Worm (Caenorhabditis elegans) whole organism, L1 larva: ENCODE data around the gene taf-3.
A peak's percentile ranks its signal among the peaks of the same experiment; 100 is the strongest.

Experiments
- C04F5.9 ChIP-seq: sonication (generic microtip); optimal IDR thresholded peaks from 2 replicates; lab custom pipeline; 2016; ENCODE audit warnings: missing genetic modification characterization, missing compliant biosample characterization
- C16A3.4 ChIP-seq: fragments of 150-350 bp; optimal IDR thresholded peaks from 2 replicates; lab custom pipeline; 2014; ENCODE audit warnings: missing biosample characterization, missing genetic modification characterization
- F16B12.6 ChIP-seq: fragments of 150-350 bp; optimal IDR thresholded peaks from 2 replicates; lab custom pipeline; 2014; ENCODE audit warnings: missing biosample characterization, missing genetic modification characterization
- Y116A8C.19 ChIP-seq: sonication (generic microtip); optimal IDR thresholded peaks from 2 replicates; lab custom pipeline; 2016; ENCODE audit warnings: missing compliant biosample characterization, missing genetic modification characterization, borderline replicate concordance
- aly-2 ChIP-seq: fragments of 150-350 bp; optimal IDR thresholded peaks from 2 replicates; lab custom pipeline; 2014; ENCODE audit warnings: missing biosample characterization, missing genetic modification characterization
- ceh-82 ChIP-seq, 3 experiments: fragments of 150-350 bp in 1 of 3; sonication (generic microtip) in 2 of 3; optimal IDR thresholded peaks; 2 replicates each; lab custom pipeline; 2014 to 2017; ENCODE audit warnings: missing biosample characterization in 3 of 3, missing genetic modification characterization in 3 of 3
- ces-1 ChIP-seq: fragments of 150-350 bp; optimal IDR thresholded peaks from 2 replicates; lab custom pipeline; 2014; ENCODE audit warnings: missing biosample characterization, missing genetic modification reagents, missing genetic modification characterization
- dpl-1 ChIP-seq, 3 experiments: fragments of 150-350 bp in 2 of 3; sonication (generic microtip) in 1 of 3; optimal IDR thresholded peaks; 2 replicates each; lab custom pipeline; 2014 to 2017; ENCODE audit warnings: missing biosample characterization in 3 of 3, missing genetic modification characterization in 3 of 3, missing genetic modification reagents in 3 of 3
- dsc-1 ChIP-seq: sonication (generic microtip); optimal IDR thresholded peaks from 2 replicates; lab custom pipeline; 2016; ENCODE audit warnings: mild to moderate bottlenecking, missing genetic modification characterization, missing compliant biosample characterization
- efl-1 ChIP-seq, 4 experiments: fragments of 150-350 bp; optimal IDR thresholded peaks in 3 of 4; peaks in 1 of 4; 1 replicate in 1 of 4; 2 replicates in 3 of 4; lab custom pipeline; 2014; ENCODE audit warnings: missing biosample characterization in 2 of 4, missing genetic modification characterization in 2 of 4, missing genetic modification reagents in 2 of 4
- efl-3 ChIP-seq: fragments of 200-800 bp; sonication (Bioruptor generic); optimal IDR thresholded peaks from 2 replicates; lab custom pipeline; 2018; ENCODE audit warnings: mild to moderate bottlenecking, missing genetic modification characterization, missing compliant biosample characterization
- elt-2 ChIP-seq: sonication (generic microtip); optimal IDR thresholded peaks from 2 replicates; lab custom pipeline; 2016; ENCODE audit warnings: missing genetic modification characterization, mild to moderate bottlenecking, inconsistent platforms, missing compliant biosample characterization, missing genetic modification reagents
- elt-3 ChIP-seq, 6 experiments: fragments of 150-350 bp in 1 of 6; sonication (generic microtip); optimal IDR thresholded peaks; 2 replicates each; lab custom pipeline; 2017 to 2018; ENCODE audit warnings: missing biosample characterization in 6 of 6, missing genetic modification characterization in 6 of 6, inconsistent platforms in 1 of 6
- fkh-10 ChIP-seq: sonication (generic microtip); optimal IDR thresholded peaks from 2 replicates; lab custom pipeline; 2017; ENCODE audit warnings: missing biosample characterization, missing genetic modification reagents, missing genetic modification characterization
- fkh-8 ChIP-seq: sonication (generic microtip); optimal IDR thresholded peaks from 2 replicates; lab custom pipeline; 2016; ENCODE audit warnings: mild to moderate bottlenecking, missing genetic modification characterization, missing compliant biosample characterization
- fos-1 ChIP-seq: fragments of 150-350 bp; optimal IDR thresholded peaks from 2 replicates; lab custom pipeline; 2014; ENCODE audit warnings: missing biosample characterization, missing genetic modification characterization
- grh-1 ChIP-seq: fragments of 200-800 bp; sonication (Bioruptor generic); IDR thresholded peaks from 2 replicates; pipeline ENCODE4 v1.3.6; 2022; ENCODE audit warnings: missing genetic modification reagents, missing genetic modification characterization, missing compliant biosample characterization
- hpl-2 ChIP-seq: fragments of 150-350 bp; optimal IDR thresholded peaks from 2 replicates; lab custom pipeline; 2014; ENCODE audit warnings: missing biosample characterization, missing genetic modification reagents, missing genetic modification characterization
- irx-1 ChIP-seq: sonication (generic microtip); optimal IDR thresholded peaks from 2 replicates; lab custom pipeline; 2016; ENCODE audit warnings: missing genetic modification characterization, missing compliant biosample characterization
- lin-13 ChIP-seq: fragments of 150-350 bp; optimal IDR thresholded peaks from 2 replicates; lab custom pipeline; 2014; ENCODE audit warnings: missing biosample characterization, missing genetic modification reagents, missing genetic modification characterization
- lin-14 ChIP-seq: fragments of 200-800 bp; sonication (Bioruptor generic); optimal IDR thresholded peaks from 2 replicates; lab custom pipeline; 2018; ENCODE audit warnings: mild to moderate bottlenecking, missing genetic modification characterization, moderate library complexity, missing compliant biosample characterization
- lin-15B ChIP-seq: fragments of 150-350 bp; sonication (generic microtip); optimal IDR thresholded peaks from 3 replicates; lab custom pipeline; 2014; ENCODE audit warnings: missing biosample characterization, missing genetic modification characterization
- lin-35 ChIP-seq, 2 experiments: fragments of 150-350 bp; optimal IDR thresholded peaks; 2 replicates each; lab custom pipeline; 2014; ENCODE audit warnings: missing biosample characterization in 2 of 2, missing genetic modification characterization in 2 of 2, missing genetic modification reagents in 2 of 2
- lir-3 ChIP-seq: sonication (generic microtip); optimal IDR thresholded peaks from 2 replicates; lab custom pipeline; 2016; ENCODE audit warnings: mild to moderate bottlenecking, missing genetic modification characterization, moderate library complexity, missing compliant biosample characterization; ENCODE audit not compliant: poor library complexity
- lsy-2 ChIP-seq, 2 experiments: fragments of 150-350 bp; optimal IDR thresholded peaks; 2 replicates each; lab custom pipeline; 2014; ENCODE audit warnings: missing biosample characterization in 2 of 2, missing genetic modification characterization in 2 of 2
- mab-9 ChIP-seq: fragments of 200-800 bp; sonication (Bioruptor generic); IDR thresholded peaks from 2 replicates; pipeline ENCODE4 v1.3.6; 2022; ENCODE audit warnings: missing genetic modification reagents, missing genetic modification characterization, missing compliant biosample characterization
- mdl-1 ChIP-seq, 2 experiments: fragments of 150-350 bp; optimal IDR thresholded peaks; 2 replicates each; lab custom pipeline; 2014 to 2017; ENCODE audit warnings: missing biosample characterization in 2 of 2, missing genetic modification characterization in 2 of 2, inconsistent platforms in 1 of 2
- mep-1 ChIP-seq: fragments of 150-350 bp; optimal IDR thresholded peaks from 2 replicates; lab custom pipeline; 2014; ENCODE audit warnings: missing biosample characterization, missing genetic modification characterization
- nhr-11 ChIP-seq: fragments of 150-350 bp; optimal IDR thresholded peaks from 2 replicates; lab custom pipeline; 2014; ENCODE audit warnings: missing biosample characterization, missing genetic modification characterization
- nhr-19 ChIP-seq: fragments of 200-800 bp; sonication (Bioruptor generic); conservative IDR thresholded peaks from 2 replicates; pipeline ENCODE4 v1.3.6; 2022; ENCODE audit warnings: missing genetic modification characterization, missing compliant biosample characterization
- nhr-20 ChIP-seq: sonication (generic microtip); optimal IDR thresholded peaks from 2 replicates; lab custom pipeline; 2016; ENCODE audit warnings: mild to moderate bottlenecking, missing genetic modification characterization, missing compliant biosample characterization
- nhr-47 ChIP-seq: sonication (generic microtip); optimal IDR thresholded peaks from 2 replicates; lab custom pipeline; 2016; ENCODE audit warnings: mild to moderate bottlenecking, missing genetic modification characterization, moderate library complexity, missing compliant biosample characterization
- nhr-71 ChIP-seq: sonication (generic microtip); optimal IDR thresholded peaks from 2 replicates; lab custom pipeline; 2016; ENCODE audit warnings: mild to moderate bottlenecking, missing genetic modification characterization, moderate library complexity, missing compliant biosample characterization
- nhr-76 ChIP-seq: sonication (generic microtip); optimal IDR thresholded peaks from 2 replicates; lab custom pipeline; 2017; ENCODE audit warnings: missing biosample characterization, missing genetic modification characterization
- nhr-77 ChIP-seq: fragments of 150-350 bp; optimal IDR thresholded peaks from 2 replicates; lab custom pipeline; 2014; ENCODE audit warnings: missing biosample characterization, missing genetic modification characterization
- nhr-85 ChIP-seq: sonication (generic microtip); peaks from one replicate; lab custom pipeline; 2016; ENCODE audit warnings: missing genetic modification characterization, inconsistent platforms, missing compliant biosample characterization
- nhr-90 ChIP-seq: sonication (generic microtip); optimal IDR thresholded peaks from 2 replicates; lab custom pipeline; 2016; ENCODE audit warnings: mild to moderate bottlenecking, missing genetic modification characterization, missing compliant biosample characterization; ENCODE audit not compliant: poor library complexity
- pax-3 ChIP-seq: fragments of 200-800 bp; sonication (Bioruptor generic); optimal IDR thresholded peaks from 2 replicates; lab custom pipeline; 2018; ENCODE audit warnings: mild to moderate bottlenecking, missing genetic modification characterization, moderate library complexity, missing compliant biosample characterization
- skn-1 ChIP-seq: fragments of 150-350 bp; optimal IDR thresholded peaks from 2 replicates; lab custom pipeline; 2014; ENCODE audit warnings: missing biosample characterization, missing genetic modification characterization
- snpc-4 ChIP-seq: fragments of 150-350 bp; optimal IDR thresholded peaks from 2 replicates; lab custom pipeline; 2014; ENCODE audit warnings: missing biosample characterization, missing genetic modification characterization
- snu-23 ChIP-seq: sonication (generic microtip); optimal IDR thresholded peaks from 2 replicates; lab custom pipeline; 2016; ENCODE audit warnings: missing genetic modification characterization, missing compliant biosample characterization
- sox-4 ChIP-seq: sonication (generic microtip); optimal IDR thresholded peaks from 2 replicates; lab custom pipeline; 2016; ENCODE audit warnings: missing genetic modification characterization, missing compliant biosample characterization
- swsn-7 ChIP-seq: sonication (generic microtip); optimal IDR thresholded peaks from 2 replicates; lab custom pipeline; 2016; ENCODE audit warnings: missing genetic modification characterization, missing compliant biosample characterization
- tbx-2 ChIP-seq: sonication (generic microtip); optimal IDR thresholded peaks from 2 replicates; lab custom pipeline; 2016; ENCODE audit warnings: missing genetic modification characterization, missing compliant biosample characterization
- unc-130 ChIP-seq: fragments of 150-350 bp; optimal IDR thresholded peaks from 2 replicates; lab custom pipeline; 2017; ENCODE audit warnings: missing biosample characterization, missing genetic modification characterization, inconsistent platforms
- unc-62 ChIP-seq: fragments of 150-350 bp; optimal IDR thresholded peaks from 2 replicates; lab custom pipeline; 2014; ENCODE audit warnings: missing biosample characterization, missing genetic modification reagents, missing genetic modification characterization
- unc-86 ChIP-seq: sonication (generic microtip); optimal IDR thresholded peaks from 2 replicates; lab custom pipeline; 2016; ENCODE audit warnings: missing genetic modification characterization, missing compliant biosample characterization
- xbp-1 ChIP-seq: sonication (generic microtip); optimal IDR thresholded peaks from 2 replicates; lab custom pipeline; 2016; ENCODE audit warnings: missing genetic modification characterization, missing compliant biosample characterization
- ztf-11 ChIP-seq, 2 experiments: sonication (generic microtip); optimal IDR thresholded peaks; 2 replicates each; lab custom pipeline; 2016 to 2017; ENCODE audit warnings: missing genetic modification characterization in 2 of 2, missing biosample characterization in 1 of 2, missing compliant biosample characterization in 1 of 2
- ztf-4 ChIP-seq: fragments of 150-350 bp; optimal IDR thresholded peaks from 2 replicates; lab custom pipeline; 2014; ENCODE audit warnings: missing biosample characterization, missing genetic modification characterization

taf-3 gene

DNA sequence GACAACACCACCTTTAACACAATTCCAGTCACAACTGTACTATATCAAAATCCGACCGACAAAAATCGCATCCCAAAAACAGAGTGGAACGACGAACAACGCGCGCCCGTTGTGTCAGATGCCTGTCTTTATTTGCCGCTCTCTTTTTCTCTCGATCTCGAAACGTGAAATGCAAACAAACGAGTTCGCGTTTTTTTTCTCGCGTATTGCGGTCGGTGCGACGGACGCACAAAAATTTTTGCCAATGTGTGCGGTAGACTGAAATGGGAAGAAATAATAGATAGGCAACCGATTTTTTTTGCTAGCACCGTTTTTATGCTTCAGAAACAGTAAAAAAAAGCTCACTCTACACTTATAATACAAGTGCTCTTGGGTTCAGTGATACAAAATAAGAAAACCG, 35.1 kb upstream of the taf-3 start:
- no peak for TF ChIP-seq C04F5.9 (tag; lab: Kevin White, UChicago)
- TF ChIP-seq lin-14 (GFP tag; lab: Kevin White, UChicago) = peak; percentile 37
- TF ChIP-seq lin-15B (tag; lab: Kevin White, UChicago) = no peak
- TF ChIP-seq efl-1 (optimal IDR thresholded peaks at IDR 0.05; lab: Kevin White, UChicago) = no peak
- TF ChIP-seq efl-1 (GFP tag; optimal IDR thresholded peaks at IDR 0.05 in 1 of 2; lab: Kevin White, UChicago) = peak in 1 of 2 experiments; percentile 60

DNA sequence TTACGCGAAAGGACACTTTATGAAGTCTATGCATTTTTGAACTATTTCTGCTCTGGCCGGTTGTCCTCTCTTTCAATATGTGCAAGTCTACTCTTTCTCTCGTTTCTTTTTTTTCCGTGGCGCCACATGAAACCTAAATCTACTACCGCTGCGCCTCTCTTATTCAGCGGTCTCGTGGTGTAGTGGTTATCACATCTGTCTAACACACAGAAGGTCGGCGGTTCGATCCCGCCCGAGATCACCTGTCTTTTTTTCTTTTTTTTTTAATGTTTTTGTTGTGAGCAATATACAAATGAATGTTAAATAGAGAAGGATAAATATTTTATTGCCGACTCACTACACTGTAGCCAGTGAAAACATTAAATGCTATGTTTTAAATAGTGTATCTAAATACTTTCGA, 34.1 kb upstream of the taf-3 start:
- TF ChIP-seq irx-1 (tag; lab: Kevin White, UChicago) (peak; percentile 65), lsy-2 (tag; optimal IDR thresholded peaks at IDR 0.05; lab: Kevin White, UChicago) (peak; percentile 49 to 53), swsn-7 (tag; lab: Kevin White, UChicago) (peak; percentile 72), nhr-11 (no peak), mep-1 (tag; lab: Kevin White, UChicago) (peak; percentile 64), lin-14 (GFP tag; lab: Kevin White, UChicago) (peak; percentile 70), fkh-8 (tag; lab: Kevin White, UChicago) (peak; percentile 12), unc-62 (GFP tag; lab: Kevin White, UChicago) (no peak), nhr-85 (peak; percentile 76), grh-1 (peak; percentile 51), elt-2 (tag; lab: Kevin White, UChicago) (peak; percentile 29), snu-23 (peak; percentile 88), aly-2 (no peak), tbx-2 (tag; lab: Kevin White, UChicago) (peak; percentile 43), nhr-77 (peak; percentile 67), Y116A8C.19 (tag; lab: Kevin White, UChicago) (no peak), dpl-1 (GFP tag; optimal IDR thresholded peaks at IDR 0.05; lab: Kevin White, UChicago) (peak in 1 of 3 experiments; percentile 6), C16A3.4 (tag; lab: Kevin White, UChicago) (peak; percentile 49), mdl-1 (tag; optimal IDR thresholded peaks at IDR 0.05; lab: Kevin White, UChicago) (peak in 1 of 2 experiments; percentile 42), efl-3 (no peak), ztf-4 (tag; lab: Kevin White, UChicago) (no peak), dsc-1 (tag; lab: Kevin White, UChicago) (peak; percentile 73), F16B12.6 (tag; lab: Kevin White, UChicago) (peak; percentile 20), nhr-76 (tag; lab: Kevin White, UChicago) (no peak), unc-130 (tag; lab: Kevin White, UChicago) (peak; percentile 32), lin-35 (GFP tag; optimal IDR thresholded peaks at IDR 0.05; lab: Kevin White, UChicago) (peak in 1 of 2 experiments; percentile 56), mab-9 (GFP tag; lab: Robert Waterston, UW) (no peak), ztf-11 (tag; optimal IDR thresholded peaks at IDR 0.05; lab: Kevin White, UChicago) (no peak), snpc-4 (tag; lab: Kevin White, UChicago) (peak; percentile 70), fkh-10 (GFP tag; lab: Kevin White, UChicago) (peak; percentile 16), elt-3 (tag; optimal IDR thresholded peaks at IDR 0.05; lab: Kevin White, UChicago) (peak in 1 of 6 experiments; percentile 17), ces-1 (GFP tag; lab: Kevin White, UChicago) (no peak), nhr-90 (tag; lab: Kevin White, UChicago) (peak; percentile 59), nhr-47 (tag; lab: Kevin White, UChicago) (peak; percentile 83), nhr-19 (GFP tag; lab: Robert Waterston, UW) (peak; percentile 69), fos-1 (tag; lab: Kevin White, UChicago) (peak; percentile 15), pax-3 (tag; lab: Kevin White, UChicago) (no peak), efl-1 (optimal IDR thresholded peaks at IDR 0.05; lab: Kevin White, UChicago) (peak; percentile 19 to 23), efl-1 (GFP tag; optimal IDR thresholded peaks at IDR 0.05 in 1 of 2; lab: Kevin White, UChicago) (peak; percentile 2 to 76), unc-86 (tag; lab: Kevin White, UChicago) (peak; percentile 43), nhr-20 (tag; lab: Kevin White, UChicago) (peak; percentile 75), lin-13 (GFP tag; lab: Kevin White, UChicago) (peak; percentile 31), xbp-1 (tag; lab: Kevin White, UChicago) (peak; percentile 48), sox-4 (tag; lab: Kevin White, UChicago) (no peak), nhr-71 (tag; lab: Kevin White, UChicago) (peak; percentile 78), hpl-2 (GFP tag; lab: Kevin White, UChicago) (no peak), skn-1 (tag; lab: Kevin White, UChicago) (peak; percentile 27), ceh-82 (tag; optimal IDR thresholded peaks at IDR 0.05; lab: Kevin White, UChicago) (peak; percentile 44 to 70 (median 63)), lir-3 (peak; percentile 48)
